Worm (Caenorhabditis elegans) whole organism, late embryonic: ENCODE results near the gene ztf-18.

ENCODE experiments used
- ama-1 ChIP-seq: fragments of 150-350 bp; optimal IDR thresholded peaks from 2 replicates; lab custom pipeline; 2014
- ceh-19 ChIP-seq: fragments of 200-800 bp; sonication (Bioruptor generic); optimal IDR thresholded peaks from 2 replicates; lab custom pipeline; 2018; ENCODE audit warnings: mild to moderate bottlenecking, missing genetic modification characterization, missing compliant biosample characterization
- ceh-31 ChIP-seq: sonication (generic microtip); optimal IDR thresholded peaks from 2 replicates; lab custom pipeline; 2016; ENCODE audit warnings: missing genetic modification characterization, missing compliant biosample characterization
- ceh-48 ChIP-seq: sonication (generic microtip); optimal IDR thresholded peaks from 2 replicates; lab custom pipeline; 2016; ENCODE audit warnings: missing genetic modification characterization, inconsistent platforms, missing compliant biosample characterization
- lin-11 ChIP-seq: fragments of 200-800 bp; sonication (Bioruptor generic); optimal IDR thresholded peaks from 2 replicates; lab custom pipeline; 2018; ENCODE audit warnings: mild to moderate bottlenecking, missing genetic modification characterization, missing compliant biosample characterization
- nhr-232 ChIP-seq: sonication (generic microtip); optimal IDR thresholded peaks from 2 replicates; lab custom pipeline; 2016; ENCODE audit warnings: missing genetic modification characterization, missing compliant biosample characterization
- pag-3 ChIP-seq: sonication (generic microtip); optimal IDR thresholded peaks from 2 replicates; lab custom pipeline; 2016; ENCODE audit warnings: missing compliant biosample characterization, missing genetic modification characterization, borderline replicate concordance
- pha-4 ChIP-seq: fragments of 150-350 bp; optimal IDR thresholded peaks from 2 replicates; lab custom pipeline; 2018; ENCODE audit warnings: missing biosample characterization, missing genetic modification reagents, missing genetic modification characterization
- unc-42 ChIP-seq: sonication (generic microtip); optimal IDR thresholded peaks from 2 replicates; lab custom pipeline; 2016; ENCODE audit warnings: missing genotype, missing genetic modification characterization, missing compliant biosample characterization
- unc-55 ChIP-seq: sonication (generic microtip); optimal IDR thresholded peaks from 2 replicates; lab custom pipeline; 2017; ENCODE audit warnings: missing biosample characterization, missing genetic modification reagents, missing genetic modification characterization
- unc-86 ChIP-seq: sonication (generic microtip); optimal IDR thresholded peaks from 2 replicates; lab custom pipeline; 2016; ENCODE audit warnings: missing genetic modification characterization, missing compliant biosample characterization

ce11 chrIII:926216-926615 is 30.7 kb upstream of the ztf-18 start, which contains the start of gene pef-1:
- no peak for TF ChIP-seq pha-4
- no peak for TF ChIP-seq ama-1 (lab: Kevin White, UChicago)
- no peak for TF ChIP-seq lin-11 (tag; lab: Kevin White, UChicago)
- TF ChIP-seq unc-55: no peak
- TF ChIP-seq ceh-19 (GFP tag; lab: Kevin White, UChicago): no peak
- no peak for TF ChIP-seq unc-86 (tag; lab: Kevin White, UChicago)
- TF ChIP-seq nhr-232: no peak
- no peak for TF ChIP-seq ceh-31 (tag; lab: Kevin White, UChicago)
- TF ChIP-seq ceh-48: no peak
- no peak for TF ChIP-seq pag-3 (tag; lab: Kevin White, UChicago)
- no peak for TF ChIP-seq unc-42
